Worm (Caenorhabditis elegans) whole organism, mixed stage, embryonic: Measurements from ENCODE around the gene srx-88.

Experiments used
- mep-1 ChIP-seq: fragments of 150-350 bp; optimal IDR thresholded peaks from 2 replicates; lab custom pipeline; 2017; ENCODE audit warnings: missing biosample characterization, missing genetic modification reagents, missing genetic modification characterization, inconsistent platforms
- pha-4 ChIP-seq: fragments of 150-350 bp; optimal IDR thresholded peaks from 2 replicates; lab custom pipeline; 2018; ENCODE audit warnings: missing biosample characterization, missing genetic modification reagents, missing genetic modification characterization
- snpc-4 ChIP-seq: fragments of 150-350 bp; optimal IDR thresholded peaks from 2 replicates; lab custom pipeline; 2014; ENCODE audit warnings: missing biosample characterization, missing genetic modification characterization
- sptf-1 ChIP-seq: sonication (generic microtip); optimal IDR thresholded peaks from 2 replicates; lab custom pipeline; 2017; ENCODE audit warnings: mild to moderate bottlenecking, missing genetic modification characterization, moderate library complexity, missing compliant biosample characterization
- zip-8 ChIP-seq: fragments of 150-350 bp; optimal IDR thresholded peaks from 2 replicates; lab custom pipeline; 2014; ENCODE audit warnings: missing biosample characterization, missing genetic modification characterization

ce11 chrV:11548914-11549406 is 34.4 kb upstream of the srx-88 start, which contains the start of the genes F38B7.17 and F38B7.3:
- TF ChIP-seq pha-4 (tag; lab: Kevin White, UChicago) (peak; percentile 50), sptf-1 (tag; lab: Kevin White, UChicago) (no peak), snpc-4 (tag; lab: Kevin White, UChicago) (no peak), mep-1 (tag; lab: Kevin White, UChicago) (no peak), zip-8 (no peak)
